Fruit fly (Drosophila melanogaster) whole organism, embryonic: Measurements from ENCODE around the gene Pfas.

ENCODE experiments used
- CG10462 ChIP-seq: fragments of 200-800 bp; sonication (Bioruptor generic); optimal IDR thresholded peaks from 2 replicates; lab custom pipeline; 2016; ENCODE audit warnings: missing biosample characterization, missing genetic modification characterization
- CG11085 ChIP-seq: fragments of 200-800 bp; sonication (Bioruptor generic); IDR thresholded peaks from 2 replicates; pipeline ENCODE4 v1.3.6; 2022; ENCODE audit warnings: missing biosample characterization, missing genetic modification characterization
- CG11560 ChIP-seq: fragments of 200-800 bp; sonication (Bioruptor generic); IDR thresholded peaks from 3 replicates; pipeline ENCODE4 v1.3.6; 2022; ENCODE audit warnings: missing biosample characterization, missing genetic modification characterization
- CG11695 ChIP-seq: fragments of 200-800 bp; sonication (Bioruptor generic); IDR thresholded peaks from 3 replicates; pipeline ENCODE4 v1.3.6; 2022; ENCODE audit warnings: missing biosample characterization, missing genetic modification characterization
- CG12155 ChIP-seq: fragments of 200-800 bp; sonication (Bioruptor generic); optimal IDR thresholded peaks from 3 replicates; lab custom pipeline; 2016; ENCODE audit warnings: missing biosample characterization, missing genetic modification characterization
- CG12391 ChIP-seq: fragments of 200-800 bp; sonication (Bioruptor generic); optimal IDR thresholded peaks from 3 replicates; lab custom pipeline; 2018; ENCODE audit warnings: missing biosample characterization, mild to moderate bottlenecking, missing genetic modification characterization, moderate library complexity
- CG12744 ChIP-seq: fragments of 200-800 bp; sonication (Bioruptor generic); optimal IDR thresholded peaks from 2 replicates; lab custom pipeline; 2016; ENCODE audit warnings: missing biosample characterization, missing genetic modification characterization
- CG14710 ChIP-seq: fragments of 200-800 bp; sonication (Bioruptor generic); optimal IDR thresholded peaks from 3 replicates; lab custom pipeline; 2019; ENCODE audit warnings: missing biosample characterization, mild to moderate bottlenecking, missing genetic modification characterization, moderate library complexity
- CG2116 ChIP-seq: fragments of 200-800 bp; sonication (Bioruptor generic); optimal IDR thresholded peaks from 3 replicates; lab custom pipeline; 2018; ENCODE audit warnings: missing biosample characterization, mild to moderate bottlenecking, missing genetic modification characterization
- CG2712 ChIP-seq: fragments of 200-800 bp; optimal IDR thresholded peaks from 3 replicates; lab custom pipeline; 2019; ENCODE audit warnings: missing biosample characterization, mild to moderate bottlenecking, missing genetic modification characterization, moderate library complexity
- CG31388 ChIP-seq: fragments of 200-800 bp; sonication (Bioruptor generic); optimal IDR thresholded peaks from 2 replicates; lab custom pipeline; 2016; ENCODE audit warnings: missing biosample characterization, missing genetic modification characterization
- CG32772 ChIP-seq: fragments of 200-800 bp; sonication (Bioruptor generic); IDR thresholded peaks from 2 replicates; pipeline ENCODE4 v1.3.6; 2022; ENCODE audit warnings: missing biosample characterization, missing genetic modification characterization
- CG43689 ChIP-seq: fragments of 200-800 bp; sonication (Bioruptor generic); IDR thresholded peaks from 2 replicates; pipeline ENCODE4 v1.3.6; 2022; ENCODE audit warnings: missing biosample characterization, missing genetic modification characterization
- CG7786 ChIP-seq: fragments of 200-800 bp; sonication (Bioruptor generic); optimal IDR thresholded peaks from 2 replicates; lab custom pipeline; 2016; ENCODE audit warnings: missing biosample characterization, missing genetic modification characterization
- CG7839 ChIP-seq: fragments of 200-800 bp; sonication (Bioruptor generic); optimal IDR thresholded peaks from 3 replicates; lab custom pipeline; 2018; ENCODE audit warnings: missing biosample characterization, mild to moderate bottlenecking, missing genetic modification characterization, moderate library complexity
- CG7963 ChIP-seq: fragments of 200-800 bp; sonication (Bioruptor generic); IDR thresholded peaks from 3 replicates; pipeline ENCODE4 v1.3.6; 2022; ENCODE audit warnings: missing biosample characterization, missing genetic modification characterization; ENCODE audit not compliant: partially characterized antibody
- CG8281 ChIP-seq: fragments of 200-800 bp; sonication (Bioruptor generic); optimal IDR thresholded peaks from 2 replicates; lab custom pipeline; 2018; ENCODE audit warnings: missing biosample characterization, mild to moderate bottlenecking, missing genetic modification characterization, moderate library complexity
- CG9215 ChIP-seq: fragments of 200-800 bp; sonication (Bioruptor generic); IDR thresholded peaks from 2 replicates; pipeline ENCODE4 v1.3.6; 2022; ENCODE audit warnings: missing biosample characterization, missing genetic modification characterization
- Dip3 ChIP-seq: fragments of 200-800 bp; sonication (Bioruptor generic); optimal IDR thresholded peaks from 3 replicates; lab custom pipeline; 2016; ENCODE audit warnings: missing biosample characterization, missing genetic modification characterization
- Dp ChIP-seq: fragments of 200-800 bp; sonication (Bioruptor generic); optimal IDR thresholded peaks from 2 replicates; lab custom pipeline; 2018; ENCODE audit warnings: missing biosample characterization, mild to moderate bottlenecking, missing genetic modification characterization, moderate library complexity
- E2f1 ChIP-seq: fragments of 200-800 bp; sonication (Bioruptor generic); IDR thresholded peaks from 2 replicates; pipeline ENCODE4 v1.3.6; 2022; ENCODE audit warnings: missing biosample characterization, missing genetic modification characterization
- E2f2 ChIP-seq: fragments of 200-800 bp; sonication (Bioruptor generic); IDR thresholded peaks from 2 replicates; pipeline ENCODE4 v1.3.6; 2022; ENCODE audit warnings: missing biosample characterization, missing genetic modification characterization
- HHEX ChIP-seq: fragments of 200-800 bp; sonication (Bioruptor generic); optimal IDR thresholded peaks from 3 replicates; lab custom pipeline; 2017; ENCODE audit warnings: missing biosample characterization, mild to moderate bottlenecking, missing genetic modification characterization, missing genetic modification reagents
- HmgZ ChIP-seq: fragments of 200-800 bp; sonication (Bioruptor generic); optimal IDR thresholded peaks from 2 replicates; lab custom pipeline; 2018; ENCODE audit warnings: missing biosample characterization, mild to moderate bottlenecking, missing genetic modification characterization
- NK7.1 ChIP-seq: fragments of 200-800 bp; sonication (Bioruptor generic); optimal IDR thresholded peaks from 3 replicates; lab custom pipeline; 2016; ENCODE audit warnings: missing biosample characterization, missing genetic modification characterization
- Poxn ChIP-seq: fragments of 200-800 bp; sonication (Bioruptor generic); IDR thresholded peaks from 2 replicates; pipeline ENCODE4 v1.3.6; 2022; ENCODE audit warnings: missing biosample characterization, missing genetic modification characterization
- Sry-δ ChIP-seq: fragments of 200-800 bp; sonication (Bioruptor generic); optimal IDR thresholded peaks from 2 replicates; lab custom pipeline; 2016; ENCODE audit warnings: missing biosample characterization, missing genetic modification characterization
- ato ChIP-seq: fragments of 200-800 bp; sonication (Bioruptor generic); IDR thresholded peaks from 2 replicates; pipeline ENCODE4 v1.3.6; 2022; ENCODE audit warnings: missing biosample characterization, missing genetic modification characterization; ENCODE audit not compliant: partially characterized antibody
- bab2 ChIP-seq: fragments of 200-800 bp; sonication (Bioruptor generic); optimal IDR thresholded peaks from 2 replicates; lab custom pipeline; 2016; ENCODE audit warnings: missing biosample characterization, missing genetic modification characterization
- chif ChIP-seq, 2 experiments: fragments of 200-800 bp; sonication (Bioruptor generic); optimal IDR thresholded peaks; 3 replicates each; lab custom pipeline; 2016; ENCODE audit warnings: missing biosample characterization in 2 of 2, missing genetic modification characterization in 2 of 2
- dati ChIP-seq: fragments of 200-800 bp; sonication (Bioruptor generic); IDR thresholded peaks from 2 replicates; pipeline ENCODE4 v1.3.6; 2022; ENCODE audit warnings: missing biosample characterization, missing genetic modification characterization
- emc ChIP-seq: fragments of 200-800 bp; sonication (Bioruptor generic); optimal IDR thresholded peaks from 2 replicates; lab custom pipeline; 2016; ENCODE audit warnings: missing biosample characterization, missing genetic modification characterization
- eve ChIP-seq, 2 experiments: fragments of >200 bp; optimal IDR thresholded peaks; 2 replicates each; lab custom pipeline; 2017; ENCODE audit warnings: missing biosample characterization in 2 of 2, missing genetic modification characterization in 2 of 2
- eyg ChIP-seq: fragments of 200-800 bp; sonication (Bioruptor generic); optimal IDR thresholded peaks from 3 replicates; lab custom pipeline; 2016; ENCODE audit warnings: missing biosample characterization, missing genetic modification characterization
- gcm2 ChIP-seq: fragments of 200-800 bp; sonication (Bioruptor generic); optimal IDR thresholded peaks from 2 replicates; lab custom pipeline; 2016; ENCODE audit warnings: missing biosample characterization, missing genetic modification characterization
- knrl ChIP-seq: fragments of 200-800 bp; sonication (Bioruptor generic); IDR thresholded peaks from 3 replicates; pipeline ENCODE4 v1.3.6; 2022; ENCODE audit warnings: missing biosample characterization, missing genetic modification characterization; ENCODE audit not compliant: partially characterized antibody
- lmd ChIP-seq: fragments of 200-800 bp; sonication (Bioruptor generic); IDR thresholded peaks from 2 replicates; pipeline ENCODE4 v1.3.6; 2022; ENCODE audit warnings: missing biosample characterization, missing genetic modification characterization
- luna ChIP-seq: fragments of 200-800 bp; sonication (Bioruptor generic); optimal IDR thresholded peaks from 2 replicates; lab custom pipeline; 2016; ENCODE audit warnings: missing biosample characterization, missing genetic modification characterization
- nerfin-1 ChIP-seq: fragments of 200-800 bp; sonication (Bioruptor generic); optimal IDR thresholded peaks from 3 replicates; lab custom pipeline; 2019; ENCODE audit warnings: missing biosample characterization, mild to moderate bottlenecking, missing genetic modification characterization, moderate library complexity
- p53 ChIP-seq: fragments of 200-800 bp; sonication (Bioruptor generic); optimal IDR thresholded peaks from 2 replicates; lab custom pipeline; 2016; ENCODE audit warnings: missing biosample characterization, missing genetic modification characterization
- pho ChIP-seq: fragments of 200-800 bp; sonication (Bioruptor generic); optimal IDR thresholded peaks from 2 replicates; lab custom pipeline; 2016; ENCODE audit warnings: missing biosample characterization, missing genetic modification characterization
- pita ChIP-seq: fragments of 200-800 bp; sonication (Bioruptor generic); optimal IDR thresholded peaks from 2 replicates; lab custom pipeline; 2017; ENCODE audit warnings: missing biosample characterization, mild to moderate bottlenecking, missing genetic modification characterization
- scrt ChIP-seq: fragments of 200-800 bp; sonication (Bioruptor generic); optimal IDR thresholded peaks from 2 replicates; lab custom pipeline; 2018; ENCODE audit warnings: missing biosample characterization, mild to moderate bottlenecking, missing genetic modification characterization, moderate library complexity
- slp2 ChIP-seq: fragments of 200-800 bp; sonication (Bioruptor generic); optimal IDR thresholded peaks from 2 replicates; lab custom pipeline; 2016; ENCODE audit warnings: missing biosample characterization, missing genetic modification characterization
- ssp ChIP-seq: fragments of 200-800 bp; sonication (Bioruptor generic); IDR thresholded peaks from 2 replicates; pipeline ENCODE4 v1.3.6; 2022; ENCODE audit warnings: missing biosample characterization, missing genetic modification characterization
- stc ChIP-seq: fragments of 200-800 bp; sonication (Bioruptor generic); IDR thresholded peaks from 2 replicates; pipeline ENCODE4 v1.3.6; 2022; ENCODE audit warnings: missing biosample characterization, missing genetic modification characterization
- trem ChIP-seq: fragments of 200-800 bp; optimal IDR thresholded peaks from 3 replicates; lab custom pipeline; 2019; ENCODE audit warnings: missing biosample characterization, mild to moderate bottlenecking, missing genetic modification characterization, moderate library complexity
- trh ChIP-seq: fragments of 200-800 bp; sonication (Bioruptor generic); optimal IDR thresholded peaks from 2 replicates; lab custom pipeline; 2016; ENCODE audit warnings: missing biosample characterization, missing genetic modification characterization
- unc-4 ChIP-seq: fragments of 200-800 bp; sonication (Bioruptor generic); IDR thresholded peaks from 2 replicates; pipeline ENCODE4 v1.3.6; 2022; ENCODE audit warnings: missing biosample characterization, missing genetic modification characterization; ENCODE audit not compliant: partially characterized antibody
- zfh2 ChIP-seq: fragments of 200-800 bp; sonication (Bioruptor generic); optimal IDR thresholded peaks from 2 replicates; lab custom pipeline; 2016; ENCODE audit warnings: missing biosample characterization, missing genetic modification characterization

Pfas gene

dm6 chr2L:6062382-6063082 lies 16.7 kb upstream of the Pfas start, which contains the start of the genes ND-51 and CG13994 (continued):
- no peak for TF ChIP-seq ato (GFP tag; lab: Robert Waterston, UW)
- TF ChIP-seq Dip3 (GFP tag; lab: Kevin White, UChicago), result peak; percentile 88
- peak; percentile 72 for TF ChIP-seq p53 (GFP tag; lab: Kevin White, UChicago)
- peak; percentile 93 for TF ChIP-seq HmgZ
- TF ChIP-seq chif (GFP tag; optimal IDR thresholded peaks at IDR 0.05; lab: Kevin White, UChicago), result peak; percentile 68 to 79
- TF ChIP-seq slp2 (GFP tag; lab: Kevin White, UChicago), result peak; percentile 67
- peak; percentile 82 for TF ChIP-seq CG11085
- peak; percentile 68 for TF ChIP-seq HHEX
- TF ChIP-seq CG7786, result peak; percentile 73
- peak; percentile 34 for TF ChIP-seq CG8281 (tag; lab: Kevin White, UChicago)
- peak; percentile 54 for TF ChIP-seq trh (GFP tag; lab: Kevin White, UChicago)
- TF ChIP-seq emc (GFP tag; lab: Kevin White, UChicago), result peak; percentile 60
- peak; percentile 89 for TF ChIP-seq CG2712
- no peak for TF ChIP-seq pita (GFP tag; lab: Kevin White, UChicago)
- TF ChIP-seq zfh2 (GFP tag; lab: Kevin White, UChicago), result peak; percentile 79
- TF ChIP-seq E2f2, result peak; percentile 64; the same call in 1 of the 2 replicates
- peak; percentile 70 for TF ChIP-seq scrt
- 0 out of 2 replicates have a peak, but pooled peaks have one; percentile 54 for TF ChIP-seq Poxn (GFP tag; lab: Robert Waterston, UW)
- TF ChIP-seq dati (GFP tag; lab: Robert Waterston, UW), result 0 out of 2 replicates have a peak, but pooled peaks have one; percentile 42
- peak; percentile 94 for TF ChIP-seq ssp (GFP tag; lab: Robert Waterston, UW)
- no peak for TF ChIP-seq eve (GFP tag; optimal IDR thresholded peaks at IDR 0.05; lab: Kevin White, UChicago)
- TF ChIP-seq CG11560, result peak; percentile 59; the same call in 2 of the 3 replicates
- 0 out of 3 replicates have a peak, but pooled peaks have one; percentile 1 for TF ChIP-seq CG7963 (GFP tag; lab: Robert Waterston, UW)
- peak; percentile 71 for TF ChIP-seq nerfin-1 (tag; lab: Kevin White, UChicago)
- TF ChIP-seq CG9215, result peak; percentile 75
- peak; percentile 15 for TF ChIP-seq Dp (GFP tag; lab: Kevin White, UChicago)
- peak; percentile 28 for TF ChIP-seq CG10462 (GFP tag; lab: Kevin White, UChicago)
- peak; percentile 2 for TF ChIP-seq gcm2
- TF ChIP-seq luna, result peak; percentile 71
- TF ChIP-seq trem (tag; lab: Kevin White, UChicago), result peak; percentile 92
- TF ChIP-seq CG2116 (GFP tag; lab: Kevin White, UChicago), result peak; percentile 73
- peak; percentile 84 for TF ChIP-seq CG7839
- TF ChIP-seq CG11695 (GFP tag; lab: Robert Waterston, UW), result peak; percentile 67
- TF ChIP-seq CG14710 (tag; lab: Kevin White, UChicago), result peak; percentile 91
- peak; percentile 75 for TF ChIP-seq E2f1 (GFP tag; lab: Robert Waterston, UW)
- TF ChIP-seq CG43689 (GFP tag; lab: Robert Waterston, UW), result no peak
- peak; percentile 81 for TF ChIP-seq CG12155 (GFP tag; lab: Kevin White, UChicago)
- peak; percentile 71 for TF ChIP-seq CG32772 (GFP tag; lab: Robert Waterston, UW)
- TF ChIP-seq unc-4 (GFP tag; lab: Robert Waterston, UW), result peak; percentile 53
- peak; percentile 88 for TF ChIP-seq pho (GFP tag; lab: Kevin White, UChicago)
- peak; percentile 83 for TF ChIP-seq CG12391 (tag; lab: Kevin White, UChicago)
- TF ChIP-seq stc (GFP tag; lab: Robert Waterston, UW), result peak; percentile 65
- TF ChIP-seq eyg (GFP tag; lab: Kevin White, UChicago), result peak; percentile 76
- TF ChIP-seq CG31388, result peak; percentile 53
- peak; percentile 80 for TF ChIP-seq lmd (GFP tag; lab: Robert Waterston, UW)
- peak; percentile 71 for TF ChIP-seq Sry-δ (GFP tag; lab: Kevin White, UChicago)
- TF ChIP-seq CG12744, result peak; percentile 76
- peak; percentile 91 for TF ChIP-seq bab2 (GFP tag; lab: Kevin White, UChicago)
- TF ChIP-seq NK7.1 (GFP tag; lab: Kevin White, UChicago), result peak; percentile 57
- peak; percentile 50; the same call in 2 of the 3 replicates for TF ChIP-seq knrl (GFP tag; lab: Robert Waterston, UW)
